Worm (Caenorhabditis elegans) whole organism, L1 larva: ENCODE results near the gene lmp-2.

ENCODE experiments used
- lin-39 ChIP-seq: fragments of 150-350 bp; optimal IDR thresholded peaks from 2 replicates; lab custom pipeline; 2014; ENCODE audit warnings: missing biosample characterization, missing genetic modification reagents, missing genetic modification characterization
- nhr-20 ChIP-seq: sonication (generic microtip); optimal IDR thresholded peaks from 2 replicates; lab custom pipeline; 2016; ENCODE audit warnings: mild to moderate bottlenecking, missing genetic modification characterization, missing compliant biosample characterization
- nhr-237 ChIP-seq: fragments of 150-350 bp; optimal IDR thresholded peaks from 2 replicates; lab custom pipeline; 2014; ENCODE audit warnings: missing biosample characterization, missing genetic modification characterization
- sptf-1 ChIP-seq: fragments of 150-350 bp; optimal IDR thresholded peaks from 2 replicates; lab custom pipeline; 2014; ENCODE audit warnings: missing biosample characterization, missing genetic modification characterization
- tlp-1 ChIP-seq: fragments of 150-350 bp; optimal IDR thresholded peaks from 2 replicates; lab custom pipeline; 2014; ENCODE audit warnings: missing biosample characterization, missing genetic modification characterization
- unc-62 ChIP-seq: fragments of 150-350 bp; optimal IDR thresholded peaks from 2 replicates; lab custom pipeline; 2014; ENCODE audit warnings: missing biosample characterization, missing genetic modification reagents, missing genetic modification characterization

ce11 chrX:1126207-1126606 is 792 bp downstream of the lmp-2 start:
- no peak for TF ChIP-seq nhr-20
- TF ChIP-seq tlp-1 (tag; lab: Kevin White, UChicago): no peak
- no peak for TF ChIP-seq lin-39 (tag; lab: Kevin White, UChicago)
- TF ChIP-seq nhr-237: no peak
- no peak for TF ChIP-seq unc-62 (GFP tag; lab: Kevin White, UChicago)
- TF ChIP-seq sptf-1 (tag; lab: Kevin White, UChicago): no peak
